Worm (Caenorhabditis elegans) whole organism, L1 larva: ENCODE measurements around the gene K01A6.4.

Experiments
- C34B4.2 ChIP-seq: sonication (generic microtip); optimal IDR thresholded peaks from 2 replicates; lab custom pipeline; 2017; ENCODE audit warnings: mild to moderate bottlenecking, missing genetic modification characterization, missing compliant biosample characterization
- Y116A8C.19 ChIP-seq: sonication (generic microtip); optimal IDR thresholded peaks from 2 replicates; lab custom pipeline; 2016; ENCODE audit warnings: missing compliant biosample characterization, missing genetic modification characterization, borderline replicate concordance
- ama-1 ChIP-seq: fragments of 150-350 bp; optimal IDR thresholded peaks from 2 replicates; lab custom pipeline; 2014
- ceh-8 ChIP-seq: fragments of 200-800 bp; sonication (Bioruptor generic); optimal IDR thresholded peaks from 2 replicates; lab custom pipeline; 2018; ENCODE audit warnings: mild to moderate bottlenecking, missing genetic modification characterization, moderate library complexity, missing compliant biosample characterization
- ceh-82 ChIP-seq, 3 experiments: fragments of 150-350 bp in 1 of 3; sonication (generic microtip) in 2 of 3; optimal IDR thresholded peaks; 2 replicates each; lab custom pipeline; 2014 to 2017; ENCODE audit warnings: missing biosample characterization in 3 of 3, missing genetic modification characterization in 3 of 3
- ceh-88 ChIP-seq: fragments of 200-800 bp; sonication (Bioruptor generic); IDR thresholded peaks from 2 replicates; pipeline ENCODE4 v1.3.6; 2022; ENCODE audit warnings: missing genetic modification characterization, missing compliant biosample characterization
- dsc-1 ChIP-seq: sonication (generic microtip); optimal IDR thresholded peaks from 2 replicates; lab custom pipeline; 2016; ENCODE audit warnings: mild to moderate bottlenecking, missing genetic modification characterization, missing compliant biosample characterization
- egl-13 ChIP-seq: sonication (generic microtip); optimal IDR thresholded peaks from 2 replicates; lab custom pipeline; 2016; ENCODE audit warnings: missing genotype, missing genetic modification reagents, missing genetic modification characterization, missing compliant biosample characterization
- ets-5 ChIP-seq: fragments of 200-800 bp; sonication (Bioruptor generic); IDR thresholded peaks from 2 replicates; pipeline ENCODE4 v1.3.6; 2022; ENCODE audit warnings: missing genetic modification characterization, missing compliant biosample characterization
- grh-1 ChIP-seq: fragments of 200-800 bp; sonication (Bioruptor generic); IDR thresholded peaks from 2 replicates; pipeline ENCODE4 v1.3.6; 2022; ENCODE audit warnings: missing genetic modification reagents, missing genetic modification characterization, missing compliant biosample characterization
- hlh-17 ChIP-seq: fragments of 200-800 bp; sonication (Bioruptor generic); optimal IDR thresholded peaks from 2 replicates; lab custom pipeline; 2018; ENCODE audit warnings: missing genetic modification characterization, mild to moderate bottlenecking, missing compliant biosample characterization, moderate library complexity, borderline replicate concordance
- hpl-2 ChIP-seq: fragments of 150-350 bp; optimal IDR thresholded peaks from 2 replicates; lab custom pipeline; 2014; ENCODE audit warnings: missing biosample characterization, missing genetic modification reagents, missing genetic modification characterization
- irx-1 ChIP-seq: sonication (generic microtip); optimal IDR thresholded peaks from 2 replicates; lab custom pipeline; 2016; ENCODE audit warnings: missing genetic modification characterization, missing compliant biosample characterization
- isw-1 ChIP-seq: fragments of 200-800 bp; sonication (Bioruptor generic); IDR thresholded peaks from 2 replicates; pipeline ENCODE4 v1.3.6; 2022; ENCODE audit warnings: missing genetic modification characterization, missing compliant biosample characterization
- lin-13 ChIP-seq: fragments of 150-350 bp; optimal IDR thresholded peaks from 2 replicates; lab custom pipeline; 2014; ENCODE audit warnings: missing biosample characterization, missing genetic modification reagents, missing genetic modification characterization
- lin-14 ChIP-seq: fragments of 200-800 bp; sonication (Bioruptor generic); optimal IDR thresholded peaks from 2 replicates; lab custom pipeline; 2018; ENCODE audit warnings: mild to moderate bottlenecking, missing genetic modification characterization, moderate library complexity, missing compliant biosample characterization
- lin-15B ChIP-seq: fragments of 150-350 bp; sonication (generic microtip); optimal IDR thresholded peaks from 3 replicates; lab custom pipeline; 2014; ENCODE audit warnings: missing biosample characterization, missing genetic modification characterization
- lin-39 ChIP-seq: fragments of 150-350 bp; optimal IDR thresholded peaks from 2 replicates; lab custom pipeline; 2014; ENCODE audit warnings: missing biosample characterization, missing genetic modification reagents, missing genetic modification characterization
- mep-1 ChIP-seq: fragments of 150-350 bp; optimal IDR thresholded peaks from 2 replicates; lab custom pipeline; 2014; ENCODE audit warnings: missing biosample characterization, missing genetic modification characterization
- nhr-12 ChIP-seq: sonication (generic microtip); optimal IDR thresholded peaks from 2 replicates; lab custom pipeline; 2017; ENCODE audit warnings: missing biosample characterization, missing genetic modification characterization
- nhr-19 ChIP-seq: fragments of 200-800 bp; sonication (Bioruptor generic); conservative IDR thresholded peaks from 2 replicates; pipeline ENCODE4 v1.3.6; 2022; ENCODE audit warnings: missing genetic modification characterization, missing compliant biosample characterization
- nhr-20 ChIP-seq: sonication (generic microtip); optimal IDR thresholded peaks from 2 replicates; lab custom pipeline; 2016; ENCODE audit warnings: mild to moderate bottlenecking, missing genetic modification characterization, missing compliant biosample characterization
- nhr-47 ChIP-seq: sonication (generic microtip); optimal IDR thresholded peaks from 2 replicates; lab custom pipeline; 2016; ENCODE audit warnings: mild to moderate bottlenecking, missing genetic modification characterization, moderate library complexity, missing compliant biosample characterization
- nhr-71 ChIP-seq: sonication (generic microtip); optimal IDR thresholded peaks from 2 replicates; lab custom pipeline; 2016; ENCODE audit warnings: mild to moderate bottlenecking, missing genetic modification characterization, moderate library complexity, missing compliant biosample characterization
- pqm-1 ChIP-seq: sonication (generic microtip); optimal IDR thresholded peaks from 3 replicates; lab custom pipeline; 2017; ENCODE audit warnings: missing biosample characterization, missing genetic modification characterization
- rnt-1 ChIP-seq: sonication (generic microtip); optimal IDR thresholded peaks from 2 replicates; lab custom pipeline; 2016; ENCODE audit warnings: mild to moderate bottlenecking, missing genetic modification characterization, moderate library complexity, missing compliant biosample characterization
- sptf-1 ChIP-seq: fragments of 150-350 bp; optimal IDR thresholded peaks from 2 replicates; lab custom pipeline; 2014; ENCODE audit warnings: missing biosample characterization, missing genetic modification characterization
- sup-37 ChIP-seq: fragments of 200-800 bp; sonication (Bioruptor generic); optimal IDR thresholded peaks from 2 replicates; lab custom pipeline; 2018; ENCODE audit warnings: mild to moderate bottlenecking, missing genetic modification characterization, missing compliant biosample characterization
- tlp-1 ChIP-seq: fragments of 150-350 bp; optimal IDR thresholded peaks from 2 replicates; lab custom pipeline; 2014; ENCODE audit warnings: missing biosample characterization, missing genetic modification characterization
- unc-130 ChIP-seq: fragments of 150-350 bp; optimal IDR thresholded peaks from 2 replicates; lab custom pipeline; 2017; ENCODE audit warnings: missing biosample characterization, missing genetic modification characterization, inconsistent platforms
- unc-62 ChIP-seq: fragments of 150-350 bp; optimal IDR thresholded peaks from 2 replicates; lab custom pipeline; 2014; ENCODE audit warnings: missing biosample characterization, missing genetic modification reagents, missing genetic modification characterization
- vab-15 ChIP-seq: sonication (generic microtip); optimal IDR thresholded peaks from 2 replicates; lab custom pipeline; 2017; ENCODE audit warnings: missing genotype, mild to moderate bottlenecking, missing genetic modification characterization, missing compliant biosample characterization
- xbp-1 ChIP-seq: sonication (generic microtip); optimal IDR thresholded peaks from 2 replicates; lab custom pipeline; 2016; ENCODE audit warnings: missing genetic modification characterization, missing compliant biosample characterization
- ztf-11 ChIP-seq, 2 experiments: sonication (generic microtip); optimal IDR thresholded peaks; 2 replicates each; lab custom pipeline; 2016 to 2017; ENCODE audit warnings: missing genetic modification characterization in 2 of 2, missing biosample characterization in 1 of 2, missing compliant biosample characterization in 1 of 2
- ztf-4 ChIP-seq: fragments of 150-350 bp; optimal IDR thresholded peaks from 2 replicates; lab custom pipeline; 2014; ENCODE audit warnings: missing biosample characterization, missing genetic modification characterization

Gene K01A6.4

ce11 chrIV:11717094-11717876, 22.8 kb downstream of the K01A6.4 start (continued):
- TF ChIP-seq hpl-2 (GFP tag; lab: Kevin White, UChicago): no peak
- TF ChIP-seq nhr-47 (tag; lab: Kevin White, UChicago): no peak
- TF ChIP-seq nhr-19 (GFP tag; lab: Robert Waterston, UW): no peak
- TF ChIP-seq, all 84 proteins: peak for 8

ce11 chrIV:11716414-11716813, 23.7 kb downstream of the K01A6.4 start:
- TF ChIP-seq lin-14 (GFP tag; lab: Kevin White, UChicago) (peak; percentile 11), Y116A8C.19 (tag; lab: Kevin White, UChicago) (no peak), ama-1 (lab: Kevin White, UChicago) (no peak), egl-13 (tag; lab: Kevin White, UChicago) (no peak), ceh-8 (GFP tag; lab: Kevin White, UChicago) (no peak), tlp-1 (tag; lab: Kevin White, UChicago) (no peak), ztf-11 (tag; optimal IDR thresholded peaks at IDR 0.05; lab: Kevin White, UChicago) (no peak), nhr-12 (tag; lab: Kevin White, UChicago) (no peak), pqm-1 (tag; lab: Kevin White, UChicago) (no peak), nhr-19 (GFP tag; lab: Robert Waterston, UW) (no peak), ets-5 (GFP tag; lab: Robert Waterston, UW) (no peak), nhr-20 (tag; lab: Kevin White, UChicago) (no peak), mep-1 (tag; lab: Kevin White, UChicago) (no peak), nhr-71 (peak; percentile 5), rnt-1 (tag; lab: Kevin White, UChicago) (peak; percentile 55), ceh-82 (tag; optimal IDR thresholded peaks at IDR 0.05; lab: Kevin White, UChicago) (no peak), lin-15B (no peak), sptf-1 (tag; lab: Kevin White, UChicago) (no peak)
- TF ChIP-seq, all 84 proteins: peak for 3

- TF ChIP-seq lin-14 (GFP tag; lab: Kevin White, UChicago) (no peak), nhr-20 (tag; lab: Kevin White, UChicago) (no peak), ztf-4 (tag; lab: Kevin White, UChicago) (no peak), hpl-2 (GFP tag; lab: Kevin White, UChicago) (no peak), vab-15 (tag; lab: Kevin White, UChicago) (no peak), ceh-88 (GFP tag; lab: Robert Waterston, UW) (no peak), irx-1 (no peak), lin-39 (tag; lab: Kevin White, UChicago) (no peak), hlh-17 (GFP tag; lab: Kevin White, UChicago) (no peak), sup-37 (no peak), unc-130 (tag; lab: Kevin White, UChicago) (no peak), dsc-1 (no peak), grh-1 (GFP tag; lab: Robert Waterston, UW) (no peak), rnt-1 (tag; lab: Kevin White, UChicago) (no peak), isw-1 (GFP tag; lab: Robert Waterston, UW) (no peak), lin-13 (GFP tag; lab: Kevin White, UChicago) (no peak), C34B4.2 (tag; lab: Kevin White, UChicago) (no peak), ets-5 (GFP tag; lab: Robert Waterston, UW) (no peak), lin-15B (no peak), unc-62 (GFP tag; lab: Kevin White, UChicago) (no peak)
Observed at ce11 chrIV:11714739-11715138, 25.4 kb downstream of the K01A6.4 start, which contains the start of gene magi-1. magi-1 (plus strand) TSS chrIV:11715039.

ce11 chrIV:11713289-11713688, 26.8 kb downstream of the K01A6.4 start:
- no peak for TF ChIP-seq ceh-82 (tag; optimal IDR thresholded peaks at IDR 0.05; lab: Kevin White, UChicago)
- TF ChIP-seq dsc-1: peak; percentile 60
- TF ChIP-seq xbp-1 (tag; lab: Kevin White, UChicago): no peak
